Fruit fly (Drosophila melanogaster) whole organism, adult: ENCODE data around the gene Unr.

ENCODE experiments used
- cic ChIP-seq: fragments of 200-800 bp; sonication (Bioruptor generic); optimal IDR thresholded peaks from 2 replicates; lab custom pipeline; 2017; ENCODE audit warnings: missing biosample characterization, mild to moderate bottlenecking, missing genetic modification characterization, moderate library complexity
- ovo ChIP-seq: fragments of 200-800 bp; sonication (Bioruptor generic); optimal IDR thresholded peaks from 2 replicates; lab custom pipeline; 2016; ENCODE audit warnings: missing biosample characterization, missing genetic modification characterization

DNA sequence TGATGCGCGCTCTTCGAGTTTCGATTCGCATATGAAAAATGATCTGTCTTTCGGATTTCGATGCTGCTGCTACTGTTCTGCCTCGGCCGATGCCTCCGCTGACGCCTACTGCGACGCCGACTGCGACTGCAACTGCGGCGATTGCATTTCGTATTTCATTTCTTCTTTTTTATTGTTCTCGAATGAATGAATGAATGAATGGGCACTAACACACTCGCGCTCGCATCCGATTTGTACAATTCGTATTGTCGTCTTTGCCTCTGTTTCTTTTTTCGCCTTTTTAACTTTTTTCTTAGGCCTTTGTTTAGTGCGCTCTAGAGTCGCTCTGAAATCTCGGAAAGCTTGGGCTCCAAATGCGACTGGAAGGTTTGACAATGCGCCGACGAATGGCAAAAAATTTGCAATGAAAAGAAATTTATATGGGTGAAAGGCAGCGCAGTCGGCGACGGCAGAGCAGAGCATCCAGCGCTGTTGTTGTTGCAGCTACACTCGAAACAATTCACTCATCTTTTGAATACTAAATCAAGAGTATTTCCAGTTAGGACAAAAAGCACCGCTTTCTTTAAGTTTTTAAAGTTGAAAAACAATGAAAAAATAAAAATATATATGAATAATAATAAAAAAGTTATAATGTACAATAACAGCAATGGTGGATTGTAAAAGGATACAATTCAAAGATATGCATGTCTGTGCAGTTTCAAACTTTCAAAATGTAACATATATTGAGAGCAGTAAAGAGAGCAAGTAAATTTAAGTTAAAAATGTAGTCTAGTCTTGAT is 20.2 kb downstream of the Unr start, which contains the start of gene CG32354:
- peak; percentile 24 for TF ChIP-seq cic (GFP tag; lab: Kevin White, UChicago)
- TF ChIP-seq ovo (GFP tag; lab: Kevin White, UChicago), result no peak
